Worm (Caenorhabditis elegans) whole organism, late embryonic: ENCODE data around the gene R05H5.4.

ENCODE experiments used
- ahr-1 ChIP-seq: sonication (generic microtip); optimal IDR thresholded peaks from 2 replicates; lab custom pipeline; 2016; ENCODE audit warnings: missing genetic modification characterization, missing compliant biosample characterization
- ceh-22 ChIP-seq: sonication (generic microtip); optimal IDR thresholded peaks from 2 replicates; lab custom pipeline; 2017; ENCODE audit warnings: missing biosample characterization, missing genetic modification characterization
- ceh-31 ChIP-seq: sonication (generic microtip); optimal IDR thresholded peaks from 2 replicates; lab custom pipeline; 2016; ENCODE audit warnings: missing genetic modification characterization, missing compliant biosample characterization
- nfya-1 ChIP-seq: sonication (generic microtip); optimal IDR thresholded peaks from 2 replicates; lab custom pipeline; 2017; ENCODE audit warnings: missing genetic modification characterization, mild to moderate bottlenecking, missing compliant biosample characterization, antibody characterized with exemption, moderate library complexity

ce11 chrII:10247154-10247553, 47.3 kb upstream of the R05H5.4 start:
- TF ChIP-seq nfya-1 (no peak), ceh-22 (tag; lab: Kevin White, UChicago) (no peak), ahr-1 (tag; lab: Kevin White, UChicago) (no peak), ceh-31 (no peak)
